Worm (Caenorhabditis elegans) whole organism, late embryonic: ENCODE results near the gene F19B2.5.

Experiments
- F13H6.1 ChIP-seq: sonication (generic microtip); optimal IDR thresholded peaks from 2 replicates; lab custom pipeline; 2016; ENCODE audit warnings: missing genetic modification characterization, missing compliant biosample characterization
- T23F11.4 ChIP-seq: fragments of 200-800 bp; sonication (Bioruptor generic); optimal IDR thresholded peaks from 2 replicates; lab custom pipeline; 2018; ENCODE audit warnings: mild to moderate bottlenecking, missing genetic modification characterization, missing compliant biosample characterization
- elt-2 ChIP-seq: sonication (generic microtip); optimal IDR thresholded peaks from 2 replicates; lab custom pipeline; 2016; ENCODE audit warnings: missing genetic modification reagents, missing genetic modification characterization, missing compliant biosample characterization
- eyg-1 ChIP-seq: sonication (generic microtip); optimal IDR thresholded peaks from 2 replicates; lab custom pipeline; 2016; ENCODE audit warnings: missing genotype, missing genetic modification characterization, missing compliant biosample characterization
- fkh-10 ChIP-seq: fragments of 150-350 bp; optimal IDR thresholded peaks from 2 replicates; lab custom pipeline; 2014; ENCODE audit warnings: missing biosample characterization, missing genetic modification reagents, missing genetic modification characterization
- hlh-30 ChIP-seq: sonication (generic microtip); optimal IDR thresholded peaks from 2 replicates; lab custom pipeline; 2017; ENCODE audit warnings: antibody characterized with exemption, missing genetic modification characterization, missing compliant biosample characterization; ENCODE audit not compliant: insufficient read depth
- nhr-11 ChIP-seq: fragments of 150-350 bp; optimal IDR thresholded peaks from 2 replicates; lab custom pipeline; 2014; ENCODE audit warnings: missing biosample characterization, missing genetic modification characterization
- tbx-2 ChIP-seq: sonication (generic microtip); optimal IDR thresholded peaks from 2 replicates; lab custom pipeline; 2016; ENCODE audit warnings: missing genetic modification characterization, missing compliant biosample characterization

- no peak for TF ChIP-seq hlh-30
- TF ChIP-seq tbx-2 (tag; lab: Kevin White, UChicago): no peak
- no peak for TF ChIP-seq F13H6.1 (tag; lab: Kevin White, UChicago)
- TF ChIP-seq fkh-10 (GFP tag; lab: Kevin White, UChicago): no peak
- TF ChIP-seq nhr-11 (tag; lab: Kevin White, UChicago): no peak
- TF ChIP-seq elt-2 (tag; lab: Kevin White, UChicago): no peak
- no peak for TF ChIP-seq eyg-1
- no peak for TF ChIP-seq T23F11.4 (GFP tag; lab: Kevin White, UChicago)
These were observed 1.5 kb downstream of the F19B2.5 start for ce11 chrV:20162290-20163104.
